Worm (Caenorhabditis elegans) whole organism, L4 larva: Measurements from ENCODE around the gene ZK418.10.

ENCODE experiments used
- D1046.2 ChIP-seq: fragments of 200-800 bp; sonication (Bioruptor generic); IDR thresholded peaks from 2 replicates; pipeline ENCODE4 v1.3.6; 2022; ENCODE audit warnings: missing genetic modification characterization, missing compliant biosample characterization
- T20F7.1 ChIP-seq: fragments of 200-800 bp; sonication (Bioruptor generic); optimal IDR thresholded peaks from 2 replicates; lab custom pipeline; 2018; ENCODE audit warnings: mild to moderate bottlenecking, missing genetic modification characterization, missing compliant biosample characterization
- Y48G9A.11 ChIP-seq: fragments of 200-800 bp; sonication (Bioruptor generic); IDR thresholded peaks from 2 replicates; pipeline ENCODE4 v1.3.6; 2022; ENCODE audit warnings: missing genetic modification reagents, missing genetic modification characterization, missing compliant biosample characterization
- Y5F2A.4 ChIP-seq: fragments of 200-800 bp; sonication (Bioruptor generic); optimal IDR thresholded peaks from 2 replicates; lab custom pipeline; 2018; ENCODE audit warnings: mild to moderate bottlenecking, missing genetic modification characterization, missing compliant biosample characterization
- ZK546.5 ChIP-seq, 2 experiments: sonication (generic microtip); optimal IDR thresholded peaks; 2 replicates each; lab custom pipeline; 2017; ENCODE audit warnings: missing biosample characterization in 2 of 2, missing genetic modification characterization in 2 of 2
- aha-1 ChIP-seq: fragments of 150-350 bp; peaks from one replicate; lab custom pipeline; 2014; ENCODE audit warnings: missing biosample characterization, missing genetic modification characterization
- ceh-44 ChIP-seq: fragments of 200-800 bp; sonication (Bioruptor generic); IDR thresholded peaks from 2 replicates; pipeline ENCODE4 v1.3.6; 2022; ENCODE audit warnings: missing genetic modification reagents, missing genetic modification characterization, missing compliant biosample characterization
- ceh-82 ChIP-seq: sonication (generic microtip); optimal IDR thresholded peaks from 2 replicates; lab custom pipeline; 2017; ENCODE audit warnings: missing biosample characterization, missing genetic modification characterization
- daf-12 ChIP-seq: fragments of 150-350 bp; optimal IDR thresholded peaks from 2 replicates; lab custom pipeline; 2014; ENCODE audit warnings: missing biosample characterization, missing genetic modification reagents, missing genetic modification characterization
- daf-16 ChIP-seq, 3 experiments: sonication (generic microtip); optimal IDR thresholded peaks; 2 replicates each; lab custom pipeline; 2016 to 2017; ENCODE audit warnings: missing genetic modification characterization in 3 of 3, missing genetic modification reagents in 3 of 3, mild to moderate bottlenecking in 2 of 3, missing compliant biosample characterization in 2 of 3, missing biosample characterization in 1 of 3, moderate library complexity in 1 of 3
- dmd-8 ChIP-seq: fragments of 200-800 bp; sonication (Bioruptor generic); IDR thresholded peaks from 2 replicates; pipeline ENCODE4 v1.3.6; 2022; ENCODE audit warnings: missing genetic modification characterization, missing compliant biosample characterization
- dmd-9 ChIP-seq: fragments of 200-800 bp; sonication (Bioruptor generic); IDR thresholded peaks from 2 replicates; pipeline ENCODE4 v1.3.6; 2022; ENCODE audit warnings: missing genetic modification reagents, missing genetic modification characterization, missing compliant biosample characterization
- dpl-1 ChIP-seq: fragments of 150-350 bp; optimal IDR thresholded peaks from 2 replicates; lab custom pipeline; 2014; ENCODE audit warnings: missing biosample characterization, missing genetic modification reagents, missing genetic modification characterization
- duxl-1 ChIP-seq: sonication (generic microtip); optimal IDR thresholded peaks from 2 replicates; lab custom pipeline; 2016; ENCODE audit warnings: mild to moderate bottlenecking, missing genetic modification characterization, moderate library complexity, missing compliant biosample characterization; ENCODE audit not compliant: poor library complexity
- gei-8 ChIP-seq: fragments of 200-800 bp; sonication (Bioruptor generic); optimal IDR thresholded peaks from 2 replicates; lab custom pipeline; 2018; ENCODE audit warnings: mild to moderate bottlenecking, missing genetic modification characterization, missing compliant biosample characterization
- hlh-11 ChIP-seq: fragments of 200-800 bp; sonication (Bioruptor generic); optimal IDR thresholded peaks from 2 replicates; lab custom pipeline; 2018; ENCODE audit warnings: mild to moderate bottlenecking, missing genetic modification characterization, missing compliant biosample characterization
- jun-1 ChIP-seq: fragments of 150-350 bp; optimal IDR thresholded peaks from 2 replicates; lab custom pipeline; 2014; ENCODE audit warnings: missing biosample characterization, missing genetic modification reagents, missing genetic modification characterization
- lin-1 ChIP-seq: fragments of 200-800 bp; sonication (Bioruptor generic); IDR thresholded peaks from 2 replicates; pipeline ENCODE4 v1.3.6; 2022; ENCODE audit warnings: missing genetic modification reagents, missing genetic modification characterization, missing compliant biosample characterization
- lir-3 ChIP-seq: sonication (generic microtip); optimal IDR thresholded peaks from 2 replicates; lab custom pipeline; 2016; ENCODE audit warnings: mild to moderate bottlenecking, missing genetic modification characterization, missing compliant biosample characterization
- lsy-2 ChIP-seq, 2 experiments: fragments of 150-350 bp in 1 of 2; sonication (generic microtip) in 1 of 2; optimal IDR thresholded peaks; 2 replicates each; lab custom pipeline; 2014 to 2017; ENCODE audit warnings: missing biosample characterization in 2 of 2, missing genetic modification characterization in 2 of 2
- madf-9 ChIP-seq: fragments of 200-800 bp; sonication (Bioruptor generic); conservative IDR thresholded peaks from 2 replicates; pipeline ENCODE4 v1.3.6; 2022; ENCODE audit warnings: missing genetic modification reagents, missing genetic modification characterization, missing compliant biosample characterization
- mdl-1 ChIP-seq, 2 experiments: fragments of 150-350 bp in 1 of 2; sonication (generic microtip) in 1 of 2; optimal IDR thresholded peaks; 2 replicates each; lab custom pipeline; 2014 to 2017; ENCODE audit warnings: missing biosample characterization in 2 of 2, missing genetic modification characterization in 2 of 2
- mdt-29 ChIP-seq: fragments of 200-800 bp; sonication (Bioruptor generic); IDR thresholded peaks from 2 replicates; pipeline ENCODE4 v1.3.6; 2022; ENCODE audit warnings: missing genetic modification reagents, missing genetic modification characterization, missing compliant biosample characterization
- mep-1 ChIP-seq: fragments of 150-350 bp; sonication (generic microtip); optimal IDR thresholded peaks from 3 replicates; lab custom pipeline; 2014; ENCODE audit warnings: missing biosample characterization, missing genetic modification characterization
- mes-2 ChIP-seq: sonication (generic microtip); optimal IDR thresholded peaks from 2 replicates; lab custom pipeline; 2016; ENCODE audit warnings: missing genotype, mild to moderate bottlenecking, missing genetic modification characterization, missing compliant biosample characterization; ENCODE audit not compliant: poor library complexity, severe bottlenecking
- nhr-11 ChIP-seq: fragments of 150-350 bp; optimal IDR thresholded peaks from 2 replicates; lab custom pipeline; 2014; ENCODE audit warnings: missing biosample characterization, missing genetic modification characterization
- nhr-111 ChIP-seq: fragments of 200-800 bp; sonication (Bioruptor generic); optimal IDR thresholded peaks from 2 replicates; lab custom pipeline; 2018; ENCODE audit warnings: mild to moderate bottlenecking, missing genetic modification characterization, missing compliant biosample characterization
- nhr-41 ChIP-seq: fragments of 200-800 bp; sonication (Bioruptor generic); IDR thresholded peaks from 2 replicates; pipeline ENCODE4 v1.3.6; 2022; ENCODE audit warnings: missing genetic modification reagents, missing genetic modification characterization, missing compliant biosample characterization
- nhr-48 ChIP-seq: sonication (generic microtip); optimal IDR thresholded peaks from 2 replicates; lab custom pipeline; 2016; ENCODE audit warnings: mild to moderate bottlenecking, missing genetic modification characterization, missing compliant biosample characterization
- spr-1 ChIP-seq: sonication (generic microtip); optimal IDR thresholded peaks from 2 replicates; lab custom pipeline; 2016; ENCODE audit warnings: mild to moderate bottlenecking, missing genetic modification characterization, missing compliant biosample characterization
- vab-7 ChIP-seq: fragments of 200-800 bp; sonication (Bioruptor generic); IDR thresholded peaks from 2 replicates; pipeline ENCODE4 v1.3.6; 2022; ENCODE audit warnings: missing genetic modification reagents, missing genetic modification characterization, missing compliant biosample characterization
- ztf-7 ChIP-seq: fragments of 150-350 bp; optimal IDR thresholded peaks from 2 replicates; lab custom pipeline; 2014; ENCODE audit warnings: missing biosample characterization, missing genetic modification characterization

The ZK418.10 gene

DNA sequence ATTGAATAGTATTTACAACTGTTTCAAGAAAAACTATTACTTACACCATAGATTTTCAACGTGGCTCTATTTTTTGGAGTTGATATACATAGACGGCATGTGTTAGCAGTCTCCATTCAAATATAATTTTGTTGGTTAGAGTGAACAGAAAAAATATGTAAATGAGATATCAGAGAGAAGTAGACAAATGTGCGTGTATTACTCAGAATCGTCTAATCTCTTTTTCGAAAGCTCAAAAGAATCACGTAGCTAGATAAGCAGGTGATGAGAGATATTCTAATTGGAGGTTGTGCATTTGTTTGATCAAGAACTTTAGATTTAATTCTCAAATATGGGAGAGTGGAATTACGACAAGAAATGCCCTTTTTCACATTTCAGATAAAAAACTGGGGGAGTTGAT, at the start of gene ZK418.10:
TSS of gene ZK418.10 (minus strand) at position 148 of the 400 bp plus-strand sequence.
- TF ChIP-seq ztf-7 (tag; lab: Kevin White, UChicago) (no peak), nhr-41 (no peak), ceh-82 (tag; lab: Kevin White, UChicago) (no peak), gei-8 (GFP tag; lab: Kevin White, UChicago) (no peak), nhr-11 (tag; lab: Kevin White, UChicago) (peak; percentile 13)

DNA sequence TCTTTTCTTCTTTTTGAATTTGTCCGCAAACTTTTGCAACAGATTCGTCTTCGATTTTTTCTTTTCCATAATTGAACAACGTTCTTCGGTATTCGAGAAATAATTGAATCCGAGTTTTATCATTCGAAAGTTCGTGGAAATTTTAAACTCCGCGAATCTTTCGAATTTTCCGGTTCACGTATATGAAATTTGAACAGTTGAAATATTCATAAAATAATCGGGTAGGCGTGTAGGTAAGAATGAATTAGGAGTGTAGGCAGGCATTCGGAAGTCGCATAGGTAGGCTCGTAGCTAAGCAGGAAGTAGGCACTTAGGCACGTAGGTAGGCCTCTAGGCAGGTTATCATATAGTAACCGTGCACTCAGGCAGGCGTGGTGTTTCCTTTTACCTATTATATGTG, 47.7 kb upstream of the ZK418.10 start, which contains the start of gene B0280.11:
TSS of gene B0280.11 (minus strand) at position 101 of the 400 bp plus-strand sequence.
- no peak for TF ChIP-seq duxl-1
- TF ChIP-seq ZK546.5 (tag; optimal IDR thresholded peaks at IDR 0.05; lab: Kevin White, UChicago), result no peak
- TF ChIP-seq nhr-48, result no peak

DNA sequence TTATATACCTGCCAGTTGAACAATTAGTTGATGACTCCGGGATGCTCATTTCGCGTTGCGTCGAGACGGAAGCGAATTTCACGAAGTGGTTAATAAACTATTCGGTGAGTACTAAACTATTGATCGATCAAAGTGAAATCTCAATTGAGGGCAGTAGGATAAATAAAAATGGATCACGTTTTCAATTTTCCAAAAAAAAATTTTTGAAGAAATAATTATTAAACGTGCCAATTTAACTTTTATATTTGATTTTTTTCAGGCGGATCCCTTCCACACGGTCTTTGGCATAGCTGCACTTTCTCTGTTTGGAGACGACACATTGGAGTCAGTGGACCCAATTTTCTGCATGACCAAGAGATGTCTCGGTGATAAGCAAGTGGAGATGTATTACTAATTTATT, 45.5 kb upstream of the ZK418.10 start, which contains the start of gene B0280.17:
TSS of gene B0280.17 (minus strand) at position 101 of the 400 bp plus-strand sequence.
- TF ChIP-seq nhr-11 (tag; lab: Kevin White, UChicago), result no peak
- no peak for TF ChIP-seq T20F7.1 (GFP tag; lab: Kevin White, UChicago)
- TF ChIP-seq lin-1, result no peak
- no peak for TF ChIP-seq D1046.2 (GFP tag; lab: Robert Waterston, UW)
- TF ChIP-seq jun-1 (tag; lab: Kevin White, UChicago), result no peak
- TF ChIP-seq daf-12 (tag; lab: Kevin White, UChicago), result no peak
- TF ChIP-seq mdl-1 (tag; optimal IDR thresholded peaks at IDR 0.05; lab: Kevin White, UChicago), result no peak
- TF ChIP-seq mep-1 (tag; lab: Kevin White, UChicago), result no peak
- TF ChIP-seq ceh-44 (GFP tag; lab: Robert Waterston, UW), result no peak
- TF ChIP-seq mdt-29 (GFP tag; lab: Robert Waterston, UW), result no peak
- no peak for TF ChIP-seq dmd-8 (GFP tag; lab: Robert Waterston, UW)
- no peak for TF ChIP-seq spr-1 (tag; lab: Kevin White, UChicago)
- TF ChIP-seq gei-8 (GFP tag; lab: Kevin White, UChicago), result no peak
- no peak for TF ChIP-seq hlh-11 (tag; lab: Kevin White, UChicago)
- TF ChIP-seq madf-9 (GFP tag; lab: Robert Waterston, UW), result no peak
- no peak for TF ChIP-seq lsy-2 (tag; optimal IDR thresholded peaks at IDR 0.05; lab: Kevin White, UChicago)

DNA sequence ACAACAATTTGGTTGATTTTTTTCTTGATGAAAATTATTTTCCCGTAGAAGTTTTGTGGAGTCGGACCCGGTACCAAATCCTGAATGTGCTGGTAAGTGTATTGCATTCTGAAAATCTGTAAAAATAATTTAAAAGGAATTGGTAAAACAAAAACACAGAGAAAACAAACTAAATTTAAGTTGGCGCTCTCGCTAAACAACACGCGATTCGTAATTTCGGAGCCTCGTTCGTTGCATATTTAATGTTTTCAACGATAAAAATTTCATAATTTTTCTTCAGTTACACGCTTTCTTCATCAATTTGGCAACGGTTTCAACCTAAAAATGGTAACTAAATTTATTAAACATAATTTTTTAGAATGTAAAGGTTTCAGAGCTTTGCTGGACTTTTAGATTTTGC, 43.1 kb upstream of the ZK418.10 start, which contains the start of the genes pot-1 and ggtb-1:
TSS of gene pot-1 (minus strand) at position 120 of the 400 bp plus-strand sequence.
TSS of gene ggtb-1 (plus strand) at position 208 of the 400 bp plus-strand sequence.
- TF ChIP-seq daf-16 (GFP tag; optimal IDR thresholded peaks at IDR 0.05; lab: Kevin White, UChicago), result no peak
- peak; percentile 29 for TF ChIP-seq daf-16 (tag; optimal IDR thresholded peaks at IDR 0.05; lab: Kevin White, UChicago)
- TF ChIP-seq dmd-9 (GFP tag; lab: Robert Waterston, UW), result no peak
- TF ChIP-seq Y5F2A.4 (GFP tag; lab: Kevin White, UChicago), result no peak
- TF ChIP-seq lir-3 (tag; lab: Kevin White, UChicago), result no peak
- TF ChIP-seq vab-7 (GFP tag; lab: Robert Waterston, UW), result no peak
- TF ChIP-seq mes-2 (tag; lab: Kevin White, UChicago), result peak; percentile 46
- peak in 1 of 2 experiments; percentile 37 for TF ChIP-seq lsy-2 (tag; optimal IDR thresholded peaks at IDR 0.05; lab: Kevin White, UChicago)
- no peak for TF ChIP-seq nhr-111 (GFP tag; lab: Kevin White, UChicago)
- TF ChIP-seq dpl-1 (GFP tag; lab: Kevin White, UChicago), result peak; percentile 50
- TF ChIP-seq Y48G9A.11 (GFP tag; lab: Robert Waterston, UW), result peak; percentile 81
- no peak for TF ChIP-seq D1046.2 (GFP tag; lab: Robert Waterston, UW)
- TF ChIP-seq T20F7.1 (GFP tag; lab: Kevin White, UChicago), result peak; percentile 92
- no peak for TF ChIP-seq aha-1 (tag; lab: Kevin White, UChicago)
- TF ChIP-seq, all 104 proteins: peak for 6
